Worm (Caenorhabditis elegans) whole organism, young adult: ENCODE data around the gene F01G4.6.

ENCODE experiments used
- Y53F4B.3 ChIP-seq: fragments of 200-800 bp; sonication (Bioruptor generic); IDR thresholded peaks from 2 replicates; pipeline ENCODE4 v1.3.6; 2022; ENCODE audit warnings: missing genetic modification reagents, missing genetic modification characterization, missing compliant biosample characterization
- ccch-3 ChIP-seq: fragments of 200-800 bp; sonication (Bioruptor generic); optimal IDR thresholded peaks from 2 replicates; lab custom pipeline; 2018; ENCODE audit warnings: mild to moderate bottlenecking, missing genetic modification characterization, missing compliant biosample characterization
- dpl-1 ChIP-seq: fragments of 150-350 bp; optimal IDR thresholded peaks from 2 replicates; lab custom pipeline; 2014; ENCODE audit warnings: missing biosample characterization, missing genetic modification reagents, missing genetic modification characterization
- hlh-12 ChIP-seq: sonication (generic microtip); optimal IDR thresholded peaks from 2 replicates; lab custom pipeline; 2016; ENCODE audit warnings: missing genetic modification characterization, missing compliant biosample characterization
- hrde-1 ChIP-seq: sonication (generic microtip); optimal IDR thresholded peaks from 2 replicates; lab custom pipeline; 2016; ENCODE audit warnings: missing genetic modification characterization, mild to moderate bottlenecking, missing compliant biosample characterization, moderate library complexity, missing genotype, missing genetic modification reagents, borderline replicate concordance
- sdz-38 ChIP-seq: sonication (generic microtip); optimal IDR thresholded peaks from 2 replicates; lab custom pipeline; 2016; ENCODE audit warnings: missing genotype, missing genetic modification characterization, missing compliant biosample characterization
- sea-2 ChIP-seq: fragments of 200-800 bp; sonication (Bioruptor generic); IDR thresholded peaks from 2 replicates; pipeline ENCODE4 v1.3.6; 2022; ENCODE audit warnings: missing genetic modification characterization, missing compliant biosample characterization

DNA sequence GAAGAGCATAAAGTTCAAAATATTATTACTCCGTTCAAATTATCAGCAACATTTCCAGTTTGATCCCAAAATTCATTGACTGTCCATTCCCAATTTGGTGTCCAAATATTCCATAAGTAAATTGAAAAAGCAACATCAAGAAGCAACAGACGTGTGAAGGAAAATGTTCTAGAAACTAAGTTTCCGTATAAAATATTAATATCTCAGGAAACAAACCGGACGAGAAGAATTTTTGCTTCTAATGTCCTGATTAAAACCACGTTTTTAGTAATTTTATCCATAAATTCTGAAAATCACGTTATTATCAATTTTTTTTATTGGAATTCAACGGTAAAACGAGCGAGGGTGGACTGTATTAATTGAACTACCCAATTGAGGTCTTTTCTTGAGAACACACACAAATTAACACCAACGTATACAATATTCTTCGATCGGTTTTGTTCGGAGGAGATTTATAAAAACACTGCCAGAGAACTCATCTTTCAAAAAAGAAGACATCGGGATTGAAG is 2.3 kb downstream of the F01G4.6 start, which contains the start of gene pigq-1:
- TF ChIP-seq sea-2 (GFP tag; lab: Robert Waterston, UW): no peak
- peak; percentile 90 for TF ChIP-seq hrde-1 (tag; lab: Kevin White, UChicago)
- TF ChIP-seq hlh-12 (tag; lab: Kevin White, UChicago): no peak
- no peak for TF ChIP-seq ccch-3 (GFP tag; lab: Kevin White, UChicago)
- no peak for TF ChIP-seq Y53F4B.3
- no peak for TF ChIP-seq sdz-38
- TF ChIP-seq dpl-1 (GFP tag; lab: Kevin White, UChicago): no peak
